Worm (Caenorhabditis elegans): Measurements from ENCODE around the gene set-2.

- no peak for TF ChIP-seq ama-1 (optimal IDR thresholded peaks at IDR 0.05)
- no peak for TF ChIP-seq pes-1 (GFP tag; IDR thresholded peaks at IDR 0.05)
- no peak for TF ChIP-seq tbx-11 (GFP tag; IDR thresholded peaks at IDR 0.05)
- TF ChIP-seq hnd-1 (tag; optimal IDR thresholded peaks at IDR 0.05) = no peak
- TF ChIP-seq ceh-13 (GFP tag; optimal IDR thresholded peaks at IDR 0.05) = no peak
- no peak for TF ChIP-seq flt-1 (GFP tag; IDR thresholded peaks at IDR 0.05)
- no peak for TF ChIP-seq B0310.2 (tag; optimal IDR thresholded peaks at IDR 0.05)
- no peak for TF ChIP-seq aly-1 (tag; optimal IDR thresholded peaks at IDR 0.05)
- TF ChIP-seq tra-4 (tag; optimal IDR thresholded peaks at IDR 0.05) = no peak
These were observed 23.0 kb upstream of the set-2 start for ce11 chrIII:4952970-4953369.
